Worm (Caenorhabditis elegans): ENCODE data around the gene F14H12.8.
"Not testable (repeated sequence)": the region's sequence is repeated elsewhere in the genome, so short reads cannot be mapped to it uniquely, and the experiment has no call there.

The F14H12.8 gene

ce11 chrX:4332305-4332704, 32.5 kb downstream of the F14H12.8 start, which contains the start of gene C24A8.6:
Gene C24A8.6, minus strand, starts transcription at chrX:4332405.
- not testable (repeated sequence) for TF ChIP-seq unc-62 (GFP tag; optimal IDR thresholded peaks at IDR 0.05)

ce11 chrX:4328816-4329215, 36.0 kb downstream of the F14H12.8 start, which contains the start of gene C24A8.5:
Gene C24A8.5, minus strand, starts transcription at chrX:4328916.
- no peak for TF ChIP-seq unc-62 (GFP tag; optimal IDR thresholded peaks at IDR 0.05)

- no peak for TF ChIP-seq unc-62 (GFP tag; optimal IDR thresholded peaks at IDR 0.05)
Observed at ce11 chrX:4322847-4323455, 41.8 kb downstream of the F14H12.8 start.

ce11 chrX:4320563-4320962, 44.2 kb downstream of the F14H12.8 start, which contains the start of gene dop-6:
Gene dop-6, plus strand, starts transcription at chrX:4320863.
- no peak for TF ChIP-seq unc-62 (GFP tag; optimal IDR thresholded peaks at IDR 0.05)

- TF ChIP-seq unc-62 (GFP tag; optimal IDR thresholded peaks at IDR 0.05), result no peak
Observed at ce11 chrX:4317095-4317494, 47.7 kb downstream of the F14H12.8 start.

- TF ChIP-seq unc-62 (GFP tag; optimal IDR thresholded peaks at IDR 0.05), result no peak
Observed at ce11 chrX:4314939-4315338, 49.8 kb downstream of the F14H12.8 start.
